Worm (Caenorhabditis elegans) whole organism, L1 larva: ENCODE results near the gene memo-1.

Source experiments
- blmp-1 ChIP-seq: fragments of 150-350 bp; optimal IDR thresholded peaks from 2 replicates; lab custom pipeline; 2014; ENCODE audit warnings: missing biosample characterization, missing genetic modification characterization
- egl-13 ChIP-seq: sonication (generic microtip); optimal IDR thresholded peaks from 2 replicates; lab custom pipeline; 2016; ENCODE audit warnings: missing genotype, missing genetic modification reagents, missing genetic modification characterization, missing compliant biosample characterization
- ets-5 ChIP-seq: fragments of 200-800 bp; sonication (Bioruptor generic); IDR thresholded peaks from 2 replicates; pipeline ENCODE4 v1.3.6; 2022; ENCODE audit warnings: missing genetic modification characterization, missing compliant biosample characterization
- fkh-10 ChIP-seq: sonication (generic microtip); optimal IDR thresholded peaks from 2 replicates; lab custom pipeline; 2017; ENCODE audit warnings: missing biosample characterization, missing genetic modification reagents, missing genetic modification characterization
- fos-1 ChIP-seq: fragments of 150-350 bp; optimal IDR thresholded peaks from 2 replicates; lab custom pipeline; 2014; ENCODE audit warnings: missing biosample characterization, missing genetic modification characterization
- hlh-4 ChIP-seq: sonication (generic microtip); optimal IDR thresholded peaks from 2 replicates; lab custom pipeline; 2016; ENCODE audit warnings: mild to moderate bottlenecking, missing genetic modification characterization, missing compliant biosample characterization
- lin-39 ChIP-seq: fragments of 150-350 bp; optimal IDR thresholded peaks from 2 replicates; lab custom pipeline; 2014; ENCODE audit warnings: missing biosample characterization, missing genetic modification reagents, missing genetic modification characterization
- lir-3 ChIP-seq: sonication (generic microtip); optimal IDR thresholded peaks from 2 replicates; lab custom pipeline; 2016; ENCODE audit warnings: mild to moderate bottlenecking, missing genetic modification characterization, moderate library complexity, missing compliant biosample characterization; ENCODE audit not compliant: poor library complexity
- nhr-237 ChIP-seq: fragments of 150-350 bp; optimal IDR thresholded peaks from 2 replicates; lab custom pipeline; 2014; ENCODE audit warnings: missing biosample characterization, missing genetic modification characterization
- nhr-76 ChIP-seq: sonication (generic microtip); optimal IDR thresholded peaks from 2 replicates; lab custom pipeline; 2017; ENCODE audit warnings: missing biosample characterization, missing genetic modification characterization
- nhr-77 ChIP-seq: fragments of 150-350 bp; optimal IDR thresholded peaks from 2 replicates; lab custom pipeline; 2014; ENCODE audit warnings: missing biosample characterization, missing genetic modification characterization
- pqm-1 ChIP-seq: sonication (generic microtip); optimal IDR thresholded peaks from 3 replicates; lab custom pipeline; 2017; ENCODE audit warnings: missing biosample characterization, missing genetic modification characterization
- tbx-2 ChIP-seq: sonication (generic microtip); optimal IDR thresholded peaks from 2 replicates; lab custom pipeline; 2016; ENCODE audit warnings: missing genetic modification characterization, missing compliant biosample characterization
- unc-62 ChIP-seq: fragments of 150-350 bp; optimal IDR thresholded peaks from 2 replicates; lab custom pipeline; 2014; ENCODE audit warnings: missing biosample characterization, missing genetic modification reagents, missing genetic modification characterization

DNA sequence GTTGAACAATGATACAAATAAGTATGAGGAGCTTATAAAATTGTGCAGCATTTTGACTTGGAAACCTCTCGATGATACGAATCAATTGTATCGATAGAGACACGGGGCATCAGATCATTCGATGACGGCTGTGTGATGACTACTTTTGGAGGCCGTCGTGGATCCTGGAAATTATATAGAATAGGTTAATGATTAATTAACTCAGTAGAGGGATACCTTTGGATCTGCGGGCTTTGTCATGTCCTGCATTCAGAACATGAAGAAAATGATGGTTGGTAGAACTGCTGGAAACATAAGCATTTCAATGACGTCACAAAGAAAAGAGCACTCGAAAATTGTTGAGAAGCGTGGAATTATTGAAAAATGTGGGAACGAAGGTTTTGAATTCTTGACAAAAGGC, 32.4 kb downstream of the memo-1 start, which contains the start of gene ZK742.6:
- no peak for TF ChIP-seq nhr-76 (tag; lab: Kevin White, UChicago)
- TF ChIP-seq tbx-2 (tag; lab: Kevin White, UChicago), result no peak
- no peak for TF ChIP-seq fos-1 (tag; lab: Kevin White, UChicago)
- TF ChIP-seq pqm-1, result no peak
- no peak for TF ChIP-seq hlh-4 (tag; lab: Kevin White, UChicago)
- no peak for TF ChIP-seq unc-62 (GFP tag; lab: Kevin White, UChicago)
- no peak for TF ChIP-seq lin-39
- no peak for TF ChIP-seq blmp-1 (tag; lab: Kevin White, UChicago)
- TF ChIP-seq lir-3 (tag; lab: Kevin White, UChicago), result no peak
- TF ChIP-seq egl-13 (tag; lab: Kevin White, UChicago), result no peak
- no peak for TF ChIP-seq nhr-237 (tag; lab: Kevin White, UChicago)
- TF ChIP-seq ets-5 (GFP tag; lab: Robert Waterston, UW), result no peak
- no peak for TF ChIP-seq fkh-10 (GFP tag; lab: Kevin White, UChicago)
- no peak for TF ChIP-seq nhr-77 (tag; lab: Kevin White, UChicago)
